Worm (Caenorhabditis elegans): ENCODE data around the gene Y48A6C.4.

- TF ChIP-seq sma-9 (GFP tag; optimal IDR thresholded peaks at IDR 0.05) (no peak), sma-9 (tag; optimal IDR thresholded peaks at IDR 0.05) (no peak), ceh-16 (tag; optimal IDR thresholded peaks at IDR 0.05) (no peak), gmeb-1 (tag; optimal IDR thresholded peaks at IDR 0.05) (no peak), R02D3.7 (tag; optimal IDR thresholded peaks at IDR 0.05) (no peak), snpc-4 (tag; optimal IDR thresholded peaks at IDR 0.05) (no peak), dmd-4 (tag; optimal IDR thresholded peaks at IDR 0.05) (no peak)
Measured at ce11 chrIII:11115956-11116355, 3.6 kb upstream of the Y48A6C.4 start.

Measured in whole organism, L2 larva.